Worm (Caenorhabditis elegans): ENCODE measurements around the gene lon-3.

The lon-3 gene

ce11 chrV:12196659-12197058 lies 1.8 kb downstream of the lon-3 start:
- TF ChIP-seq efl-1 (optimal IDR thresholded peaks at IDR 0.05): no peak
- TF ChIP-seq efl-1 (GFP tag; optimal IDR thresholded peaks at IDR 0.05 in 1 of 2): peak in 1 of 2 experiments; percentile 56
- TF ChIP-seq ets-5 (GFP tag; IDR thresholded peaks at IDR 0.05): no peak
- no peak for TF ChIP-seq nhr-20 (tag; optimal IDR thresholded peaks at IDR 0.05)
- TF ChIP-seq lin-14 (GFP tag; optimal IDR thresholded peaks at IDR 0.05): peak; percentile 19
- no peak for TF ChIP-seq ama-1 (optimal IDR thresholded peaks at IDR 0.05)

- TF ChIP-seq efl-1 (optimal IDR thresholded peaks at IDR 0.05): no peak
- peak in 1 of 2 experiments; percentile 30 for TF ChIP-seq efl-1 (GFP tag; optimal IDR thresholded peaks at IDR 0.05 in 1 of 2)
- TF ChIP-seq lin-15B (tag; optimal IDR thresholded peaks at IDR 0.05): no peak
- TF ChIP-seq ceh-63 (GFP tag; optimal IDR thresholded peaks at IDR 0.05): no peak
- no peak for TF ChIP-seq ceh-88 (GFP tag; IDR thresholded peaks at IDR 0.05)
These were observed 2.6 kb downstream of the lon-3 start, which contains the start of gene ZK836.3 for ce11 chrV:12195845-12196244. ZK836.3 (minus strand) TSS chrV:12195945.

DNA sequence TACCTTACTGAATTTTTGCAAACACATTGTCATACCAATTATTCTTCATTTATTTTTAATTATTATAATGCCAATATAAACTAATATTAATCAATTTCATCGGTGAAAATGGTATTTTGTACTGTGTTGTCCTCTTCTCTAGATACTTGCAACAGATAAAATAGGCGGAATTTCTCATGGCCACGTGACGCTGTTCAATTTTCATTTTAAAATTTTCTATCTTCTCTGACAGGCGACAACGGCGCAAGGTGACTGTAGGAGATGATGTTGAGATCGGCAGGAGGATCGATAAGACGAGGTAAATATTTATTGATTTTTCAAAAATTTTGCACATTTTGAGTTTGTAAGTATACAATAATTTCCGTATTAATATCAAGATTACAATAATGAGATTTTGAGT lies 4.2 kb downstream of the lon-3 start, which contains the start of gene ogdh-2:
Gene ogdh-2, plus strand, starts transcription at position 233 of the 400 bp plus-strand sequence.
- TF ChIP-seq zag-1 (tag; optimal IDR thresholded peaks at IDR 0.05) (no peak), hlh-4 (tag; optimal IDR thresholded peaks at IDR 0.05) (no peak), mdl-1 (tag; optimal IDR thresholded peaks at IDR 0.05) (peak in 1 of 2 experiments; percentile 39), nhr-71 (tag; optimal IDR thresholded peaks at IDR 0.05) (peak; percentile 39), lin-14 (GFP tag; optimal IDR thresholded peaks at IDR 0.05) (peak; percentile 67), blmp-1 (tag; optimal IDR thresholded peaks at IDR 0.05) (peak; percentile 85), lsy-2 (tag; optimal IDR thresholded peaks at IDR 0.05) (peak; percentile 5 to 6), ceh-8 (GFP tag; optimal IDR thresholded peaks at IDR 0.05) (no peak), dpl-1 (GFP tag; optimal IDR thresholded peaks at IDR 0.05) (peak in 1 of 3 experiments; percentile 7), aha-1 (tag; optimal IDR thresholded peaks at IDR 0.05) (no peak), mep-1 (tag; optimal IDR thresholded peaks at IDR 0.05) (peak; percentile 47), egl-27 (tag; optimal IDR thresholded peaks at IDR 0.05) (no peak), snu-23 (GFP tag; optimal IDR thresholded peaks at IDR 0.05) (peak; percentile 48), grh-1 (GFP tag; IDR thresholded peaks at IDR 0.05) (no peak), nhr-85 (tag) (peak; percentile 77), nhr-20 (tag; optimal IDR thresholded peaks at IDR 0.05) (peak; percentile 65), nhr-90 (tag; optimal IDR thresholded peaks at IDR 0.05; ENCODE audit: poor library complexity) (peak; percentile 16), skn-1 (tag; optimal IDR thresholded peaks at IDR 0.05) (no peak), pax-3 (tag; optimal IDR thresholded peaks at IDR 0.05) (no peak), elt-3 (tag; optimal IDR thresholded peaks at IDR 0.05) (peak in 1 of 6 experiments; percentile 73)

DNA sequence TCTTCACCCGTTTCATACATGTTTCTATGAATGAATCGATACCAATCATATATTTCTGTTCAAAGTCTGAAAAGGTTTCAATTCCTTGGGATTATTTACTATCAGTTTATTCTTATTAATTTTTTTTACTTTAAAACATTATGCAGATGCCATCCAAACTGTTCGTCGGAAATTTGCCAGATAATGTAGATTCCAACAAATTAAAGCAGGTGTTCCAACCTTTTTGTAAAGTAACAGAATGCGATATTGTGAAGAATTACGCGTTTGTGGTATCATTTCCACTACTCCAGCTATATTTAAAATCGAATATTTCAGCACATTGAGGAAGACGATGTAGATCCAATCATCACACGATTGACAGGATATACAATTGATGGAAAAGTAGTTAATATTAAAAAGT lies 6.3 kb downstream of the lon-3 start, which contains the start of gene rnp-1:
Gene rnp-1, plus strand, starts transcription at position 145 of the 400 bp plus-strand sequence.
- peak; percentile 5 for TF ChIP-seq pax-3 (tag; optimal IDR thresholded peaks at IDR 0.05)
- TF ChIP-seq elt-3 (tag; optimal IDR thresholded peaks at IDR 0.05): no peak
- TF ChIP-seq efl-1 (optimal IDR thresholded peaks at IDR 0.05): no peak
- peak in 1 of 2 experiments; percentile 21 for TF ChIP-seq efl-1 (GFP tag; optimal IDR thresholded peaks at IDR 0.05 in 1 of 2)
- TF ChIP-seq nhr-71 (tag; optimal IDR thresholded peaks at IDR 0.05): peak; percentile 16

DNA sequence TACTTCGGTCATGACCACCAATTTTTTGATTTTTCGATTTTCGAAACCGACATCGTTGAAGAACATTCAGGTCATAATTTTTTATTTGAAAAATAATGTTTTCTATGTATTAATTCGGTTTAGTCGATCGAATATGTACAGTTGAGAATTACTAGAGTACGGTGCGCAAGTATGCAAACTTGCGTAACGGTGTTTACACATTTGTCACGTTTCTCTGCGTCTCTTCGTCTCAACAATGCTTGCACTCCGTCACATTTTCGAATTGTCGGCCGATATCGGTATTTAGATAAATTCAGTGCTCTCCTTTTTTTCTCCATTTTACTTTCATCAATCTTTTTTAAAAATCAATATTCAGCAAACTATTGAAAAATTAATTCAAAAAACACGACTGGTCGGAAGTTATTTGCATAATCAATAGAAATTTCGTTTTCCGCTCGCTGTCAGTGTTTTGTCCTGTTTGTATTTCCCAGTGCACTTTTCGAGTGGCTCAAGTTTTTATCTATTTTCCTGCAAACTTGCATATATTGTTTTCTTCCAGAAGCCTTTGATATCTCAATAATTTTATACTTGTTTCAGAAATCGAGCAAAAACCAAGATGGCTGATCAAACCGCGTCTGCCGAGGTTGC lies 7.4 kb downstream of the lon-3 start, which contains the start of gene dpy-30:
Gene dpy-30, plus strand, starts transcription at position 577 of the 627 bp plus-strand sequence.
- no peak for TF ChIP-seq grh-1 (GFP tag; IDR thresholded peaks at IDR 0.05)
- TF ChIP-seq nhr-85 (tag): peak; percentile 73
- no peak for TF ChIP-seq nhr-76 (tag; optimal IDR thresholded peaks at IDR 0.05)
- TF ChIP-seq isw-1 (GFP tag; IDR thresholded peaks at IDR 0.05): peak; percentile 41
- TF ChIP-seq zag-1 (tag; optimal IDR thresholded peaks at IDR 0.05): no peak
- TF ChIP-seq lsy-2 (tag; optimal IDR thresholded peaks at IDR 0.05): peak; percentile 94 to 98
- TF ChIP-seq ztf-11 (tag; optimal IDR thresholded peaks at IDR 0.05): peak in 1 of 2 experiments; percentile 19
- peak; percentile 88 for TF ChIP-seq mep-1 (tag; optimal IDR thresholded peaks at IDR 0.05)
- TF ChIP-seq nhr-11 (tag; optimal IDR thresholded peaks at IDR 0.05): no peak
- TF ChIP-seq jun-1 (tag; optimal IDR thresholded peaks at IDR 0.05): peak; percentile 7
- TF ChIP-seq nhr-28 (tag; optimal IDR thresholded peaks at IDR 0.05): no peak
- TF ChIP-seq alr-1 (tag; optimal IDR thresholded peaks at IDR 0.05; ENCODE audit: borderline replicate concordance): no peak
- TF ChIP-seq C04F5.9 (tag; optimal IDR thresholded peaks at IDR 0.05): no peak
- no peak for TF ChIP-seq sptf-1 (tag; optimal IDR thresholded peaks at IDR 0.05)
- no peak for TF ChIP-seq Y116A8C.19 (tag; optimal IDR thresholded peaks at IDR 0.05; ENCODE audit: borderline replicate concordance)
- TF ChIP-seq xbp-1 (tag; optimal IDR thresholded peaks at IDR 0.05): peak; percentile 59
- no peak for TF ChIP-seq nhr-237 (tag; optimal IDR thresholded peaks at IDR 0.05)
- peak; percentile 29 for TF ChIP-seq lir-3 (tag; optimal IDR thresholded peaks at IDR 0.05; ENCODE audit: poor library complexity)
- TF ChIP-seq sox-4 (tag; optimal IDR thresholded peaks at IDR 0.05): no peak
- TF ChIP-seq nhr-12 (tag; optimal IDR thresholded peaks at IDR 0.05): no peak
- no peak for TF ChIP-seq C34B4.2 (tag; optimal IDR thresholded peaks at IDR 0.05)

All from whole organism, L1 larva.